Worm (Caenorhabditis elegans) whole organism, mixed stage, embryonic: ENCODE results near the gene aps-1.

Experiments
- M03D4.4 ChIP-seq: sonication (generic microtip); optimal IDR thresholded peaks from 2 replicates; lab custom pipeline; 2017; ENCODE audit warnings: mild to moderate bottlenecking, missing genetic modification characterization, missing compliant biosample characterization
- bed-3 ChIP-seq: fragments of 200-800 bp; sonication (Bioruptor generic); optimal IDR thresholded peaks from 3 replicates; lab custom pipeline; 2018; ENCODE audit warnings: mild to moderate bottlenecking, missing genetic modification characterization, moderate library complexity, missing compliant biosample characterization
- blmp-1 ChIP-seq: fragments of 150-350 bp; optimal IDR thresholded peaks from 2 replicates; lab custom pipeline; 2014; ENCODE audit warnings: missing biosample characterization, missing genetic modification characterization
- ceh-39 ChIP-seq: fragments of 150-350 bp; optimal IDR thresholded peaks from 2 replicates; lab custom pipeline; 2014; ENCODE audit warnings: missing biosample characterization, missing genetic modification characterization
- ceh-43 ChIP-seq: fragments of 200-800 bp; sonication (Bioruptor generic); optimal IDR thresholded peaks from 2 replicates; lab custom pipeline; 2018; ENCODE audit warnings: mild to moderate bottlenecking, missing genetic modification characterization, moderate library complexity, missing compliant biosample characterization
- ceh-83 ChIP-seq: fragments of 200-800 bp; sonication (Bioruptor generic); optimal IDR thresholded peaks from 2 replicates; lab custom pipeline; 2018; ENCODE audit warnings: mild to moderate bottlenecking, missing genetic modification characterization, missing compliant biosample characterization
- ces-1 ChIP-seq: fragments of 150-350 bp; optimal IDR thresholded peaks from 2 replicates; lab custom pipeline; 2014; ENCODE audit warnings: missing biosample characterization, missing genetic modification reagents, missing genetic modification characterization
- cnd-1 ChIP-seq: fragments of 200-800 bp; sonication (Bioruptor generic); optimal IDR thresholded peaks from 2 replicates; lab custom pipeline; 2018; ENCODE audit warnings: mild to moderate bottlenecking, missing genetic modification characterization, missing compliant biosample characterization
- drap-1 ChIP-seq: fragments of 200-800 bp; sonication (Bioruptor generic); optimal IDR thresholded peaks from 3 replicates; lab custom pipeline; 2018; ENCODE audit warnings: mild to moderate bottlenecking, missing genetic modification characterization, missing compliant biosample characterization
- ham-2 ChIP-seq: fragments of 200-800 bp; sonication (Bioruptor generic); optimal IDR thresholded peaks from 2 replicates; lab custom pipeline; 2018; ENCODE audit warnings: mild to moderate bottlenecking, missing genetic modification characterization, missing compliant biosample characterization
- hlh-1 ChIP-seq: fragments of 150-350 bp; optimal IDR thresholded peaks from 2 replicates; lab custom pipeline; 2014; ENCODE audit warnings: missing biosample characterization, missing genetic modification reagents, missing genetic modification characterization
- lin-13 ChIP-seq: fragments of 150-350 bp; optimal IDR thresholded peaks from 2 replicates; lab custom pipeline; 2014; ENCODE audit warnings: missing biosample characterization, missing genetic modification characterization
- lin-32 ChIP-seq: fragments of 200-800 bp; sonication (Bioruptor generic); optimal IDR thresholded peaks from 2 replicates; lab custom pipeline; 2018; ENCODE audit warnings: mild to moderate bottlenecking, missing genetic modification characterization, missing compliant biosample characterization
- lsy-2 ChIP-seq: fragments of 150-350 bp; optimal IDR thresholded peaks from 2 replicates; lab custom pipeline; 2014; ENCODE audit warnings: missing biosample characterization, missing genetic modification characterization
- mab-5 ChIP-seq: fragments of 150-350 bp; optimal IDR thresholded peaks from 2 replicates; lab custom pipeline; 2014; ENCODE audit warnings: missing biosample characterization, missing genetic modification characterization
- mep-1 ChIP-seq: fragments of 150-350 bp; optimal IDR thresholded peaks from 2 replicates; lab custom pipeline; 2017; ENCODE audit warnings: missing biosample characterization, missing genetic modification reagents, missing genetic modification characterization, inconsistent platforms
- mls-2 ChIP-seq: sonication (generic microtip); optimal IDR thresholded peaks from 2 replicates; lab custom pipeline; 2016; ENCODE audit warnings: mild to moderate bottlenecking, missing genetic modification characterization, moderate library complexity, missing compliant biosample characterization
- nhr-12 ChIP-seq: fragments of 150-350 bp; optimal IDR thresholded peaks from 2 replicates; lab custom pipeline; 2014; ENCODE audit warnings: missing biosample characterization, missing genetic modification characterization
- nhr-237 ChIP-seq: fragments of 150-350 bp; optimal IDR thresholded peaks from 2 replicates; lab custom pipeline; 2014; ENCODE audit warnings: missing biosample characterization, missing genetic modification characterization
- nhr-28 ChIP-seq: fragments of 150-350 bp; optimal IDR thresholded peaks from 2 replicates; lab custom pipeline; 2014; ENCODE audit warnings: missing biosample characterization, missing genetic modification characterization
- nhr-76 ChIP-seq: sonication (generic microtip); optimal IDR thresholded peaks from 2 replicates; lab custom pipeline; 2017; ENCODE audit warnings: missing biosample characterization, missing genetic modification characterization
- pha-4 ChIP-seq: fragments of 150-350 bp; optimal IDR thresholded peaks from 2 replicates; lab custom pipeline; 2018; ENCODE audit warnings: missing biosample characterization, missing genetic modification reagents, missing genetic modification characterization
- sem-2 ChIP-seq: fragments of 200-800 bp; sonication (Bioruptor generic); optimal IDR thresholded peaks from 2 replicates; lab custom pipeline; 2018; ENCODE audit warnings: mild to moderate bottlenecking, missing genetic modification characterization, missing compliant biosample characterization
- snpc-4 ChIP-seq: fragments of 150-350 bp; optimal IDR thresholded peaks from 2 replicates; lab custom pipeline; 2014; ENCODE audit warnings: missing biosample characterization, missing genetic modification characterization
- sptf-1 ChIP-seq: sonication (generic microtip); optimal IDR thresholded peaks from 2 replicates; lab custom pipeline; 2017; ENCODE audit warnings: mild to moderate bottlenecking, missing genetic modification characterization, moderate library complexity, missing compliant biosample characterization
- tbx-8 ChIP-seq: fragments of 200-800 bp; sonication (Bioruptor generic); optimal IDR thresholded peaks from 2 replicates; lab custom pipeline; 2018; ENCODE audit warnings: mild to moderate bottlenecking, missing genetic modification characterization, moderate library complexity, missing compliant biosample characterization
- unc-120 ChIP-seq: sonication (generic microtip); optimal IDR thresholded peaks from 2 replicates; lab custom pipeline; 2017; ENCODE audit warnings: missing genetic modification characterization, missing compliant biosample characterization; ENCODE audit not compliant: poor library complexity, severe bottlenecking
- unc-62 ChIP-seq: fragments of 150-350 bp; optimal IDR thresholded peaks from 2 replicates; lab custom pipeline; 2014; ENCODE audit warnings: missing biosample characterization, missing genetic modification reagents, missing genetic modification characterization
- zip-8 ChIP-seq: fragments of 150-350 bp; optimal IDR thresholded peaks from 2 replicates; lab custom pipeline; 2014; ENCODE audit warnings: missing biosample characterization, missing genetic modification characterization
- ztf-11 ChIP-seq: fragments of 150-350 bp; optimal IDR thresholded peaks from 2 replicates; lab custom pipeline; 2014; ENCODE audit warnings: missing biosample characterization, missing genetic modification characterization

The aps-1 gene

ce11 chrV:6051159-6051558 lies 33.4 kb downstream of the aps-1 start, which contains the start of gene jamp-1:
Gene jamp-1, minus strand, starts transcription at chrV:6051259.
- no peak for TF ChIP-seq tbx-8 (GFP tag; lab: Kevin White, UChicago)
- no peak for TF ChIP-seq ztf-11

- TF ChIP-seq ceh-43 (GFP tag; lab: Kevin White, UChicago), result no peak
- peak; percentile 80 for TF ChIP-seq ces-1 (GFP tag; lab: Kevin White, UChicago)
- no peak for TF ChIP-seq ham-2
- TF ChIP-seq mls-2 (tag; lab: Kevin White, UChicago), result peak; percentile 65
- no peak for TF ChIP-seq lin-32
- peak; percentile 72 for TF ChIP-seq nhr-237 (tag; lab: Kevin White, UChicago)
- no peak for TF ChIP-seq zip-8 (tag; lab: Kevin White, UChicago)
- TF ChIP-seq ceh-39, result peak; percentile 54
- peak; percentile 5 for TF ChIP-seq unc-120 (tag; lab: Kevin White, UChicago)
- TF ChIP-seq unc-62 (GFP tag; lab: Kevin White, UChicago), result peak; percentile 82
- no peak for TF ChIP-seq ztf-11
- TF ChIP-seq lin-13 (tag; lab: Kevin White, UChicago), result peak; percentile 52
- peak; percentile 46 for TF ChIP-seq hlh-1 (tag; lab: Kevin White, UChicago)
- TF ChIP-seq tbx-8 (GFP tag; lab: Kevin White, UChicago), result no peak
- peak; percentile 91 for TF ChIP-seq mep-1 (tag; lab: Kevin White, UChicago)
- TF ChIP-seq sptf-1 (tag; lab: Kevin White, UChicago), result peak; percentile 28
- peak; percentile 68 for TF ChIP-seq lsy-2 (tag; lab: Kevin White, UChicago)
- TF ChIP-seq pha-4 (tag; lab: Kevin White, UChicago), result peak; percentile 76
Measured at ce11 chrV:6053188-6053687, 35.5 kb downstream of the aps-1 start, which contains the start of gene seip-1. Gene seip-1, minus strand, starts transcription at chrV:6053238.

ce11 chrV:6055289-6055688 lies 37.5 kb downstream of the aps-1 start, which contains the start of gene srd-20:
Gene srd-20, plus strand, starts transcription at chrV:6055589.
- TF ChIP-seq snpc-4 (tag; lab: Kevin White, UChicago) (no peak), mls-2 (tag; lab: Kevin White, UChicago) (no peak), lin-32 (no peak), nhr-28 (tag; lab: Kevin White, UChicago) (no peak), ztf-11 (no peak), hlh-1 (tag; lab: Kevin White, UChicago) (no peak), unc-120 (tag; lab: Kevin White, UChicago) (no peak), bed-3 (no peak), ceh-39 (no peak), lsy-2 (tag; lab: Kevin White, UChicago) (no peak), mab-5 (tag; lab: Kevin White, UChicago) (no peak), M03D4.4 (tag; lab: Kevin White, UChicago) (no peak), mep-1 (tag; lab: Kevin White, UChicago) (no peak), drap-1 (no peak), cnd-1 (tag; lab: Kevin White, UChicago) (no peak), pha-4 (tag; lab: Kevin White, UChicago) (no peak), nhr-76 (no peak), tbx-8 (GFP tag; lab: Kevin White, UChicago) (no peak), ces-1 (GFP tag; lab: Kevin White, UChicago) (no peak), ceh-83 (no peak)

- TF ChIP-seq cnd-1 (tag; lab: Kevin White, UChicago), result no peak
- no peak for TF ChIP-seq unc-120 (tag; lab: Kevin White, UChicago)
- no peak for TF ChIP-seq ceh-83
- TF ChIP-seq tbx-8 (GFP tag; lab: Kevin White, UChicago), result no peak
- TF ChIP-seq nhr-12 (tag; lab: Kevin White, UChicago), result no peak
- TF ChIP-seq sptf-1 (tag; lab: Kevin White, UChicago), result no peak
- no peak for TF ChIP-seq zip-8 (tag; lab: Kevin White, UChicago)
- TF ChIP-seq ceh-43 (GFP tag; lab: Kevin White, UChicago), result no peak
- no peak for TF ChIP-seq nhr-237 (tag; lab: Kevin White, UChicago)
- no peak for TF ChIP-seq ceh-39
Measured at ce11 chrV:6063330-6063729, 45.6 kb downstream of the aps-1 start, which contains the start of gene Y38A10A.2. Gene Y38A10A.2, minus strand, starts transcription at chrV:6063430.

- TF ChIP-seq sem-2 (GFP tag; lab: Kevin White, UChicago) (no peak), M03D4.4 (tag; lab: Kevin White, UChicago) (no peak), lin-32 (no peak), unc-62 (GFP tag; lab: Kevin White, UChicago) (no peak), nhr-237 (tag; lab: Kevin White, UChicago) (no peak), tbx-8 (GFP tag; lab: Kevin White, UChicago) (no peak), blmp-1 (tag; lab: Kevin White, UChicago) (no peak), snpc-4 (tag; lab: Kevin White, UChicago) (no peak)
- TF ChIP-seq, all 35 proteins: peak for 0
Measured at ce11 chrV:6067112-6067511, 49.3 kb downstream of the aps-1 start, which contains the start of gene srh-10. Gene srh-10, minus strand, starts transcription at chrV:6067140.
